Fruit fly (Drosophila melanogaster) whole organism, pupa: ENCODE results near the gene mys.

Experiments used
- CG10348 ChIP-seq: fragments of 200-800 bp; sonication (Bioruptor generic); IDR thresholded peaks from 2 replicates; pipeline ENCODE4 v1.3.6; 2022; ENCODE audit warnings: missing biosample characterization, missing genetic modification characterization
- CG12605 ChIP-seq: fragments of 200-800 bp; sonication (Bioruptor generic); IDR thresholded peaks from 2 replicates; pipeline ENCODE4 v1.3.6; 2022; ENCODE audit warnings: missing biosample characterization, missing genetic modification characterization
- CG13204 ChIP-seq: fragments of 200-800 bp; sonication (Bioruptor generic); optimal IDR thresholded peaks from 2 replicates; lab custom pipeline; 2018; ENCODE audit warnings: missing biosample characterization, mild to moderate bottlenecking, missing genetic modification characterization, moderate library complexity
- CG14655 ChIP-seq: fragments of 200-800 bp; sonication (Bioruptor generic); optimal IDR thresholded peaks from 3 replicates; lab custom pipeline; 2017; ENCODE audit warnings: mild to moderate bottlenecking, missing biosample characterization, missing genetic modification reagents, missing genetic modification characterization
- CG15710 ChIP-seq: fragments of 200-800 bp; sonication (Bioruptor generic); optimal IDR thresholded peaks from 2 replicates; lab custom pipeline; 2018; ENCODE audit warnings: missing biosample characterization, mild to moderate bottlenecking, missing genetic modification characterization, moderate library complexity
- CG17806 ChIP-seq: fragments of 200-800 bp; sonication (Bioruptor generic); optimal IDR thresholded peaks from 2 replicates; lab custom pipeline; 2018; ENCODE audit warnings: missing biosample characterization, mild to moderate bottlenecking, missing genetic modification characterization, moderate library complexity
- CG32121 ChIP-seq: fragments of 200-800 bp; sonication (Bioruptor generic); IDR thresholded peaks from 2 replicates; pipeline ENCODE4 v1.3.6; 2022; ENCODE audit warnings: missing biosample characterization, missing genetic modification characterization
- CG34367 ChIP-seq: fragments of 200-800 bp; sonication (Bioruptor generic); optimal IDR thresholded peaks from 2 replicates; lab custom pipeline; 2018; ENCODE audit warnings: missing biosample characterization, mild to moderate bottlenecking, missing genetic modification characterization
- CG4496 ChIP-seq: fragments of 200-800 bp; sonication (Bioruptor generic); IDR thresholded peaks from 3 replicates; pipeline ENCODE4 v1.3.6; 2022; ENCODE audit warnings: missing biosample characterization, missing genetic modification characterization
- CG8159 ChIP-seq: fragments of 200-800 bp; sonication (Bioruptor generic); optimal IDR thresholded peaks from 3 replicates; lab custom pipeline; 2018; ENCODE audit warnings: missing biosample characterization, mild to moderate bottlenecking, missing genetic modification characterization, moderate library complexity
- CG8301 ChIP-seq: fragments of 200-800 bp; sonication (Bioruptor generic); optimal IDR thresholded peaks from 2 replicates; lab custom pipeline; 2018; ENCODE audit warnings: missing biosample characterization, mild to moderate bottlenecking, missing genetic modification characterization
- CG9948 ChIP-seq: fragments of 200-800 bp; sonication (Bioruptor generic); optimal IDR thresholded peaks from 2 replicates; lab custom pipeline; 2018; ENCODE audit warnings: missing biosample characterization, mild to moderate bottlenecking, missing genetic modification characterization, moderate library complexity
- D1 ChIP-seq: fragments of 200-800 bp; sonication (Bioruptor generic); optimal IDR thresholded peaks from 2 replicates; lab custom pipeline; 2018; ENCODE audit warnings: missing biosample characterization, mild to moderate bottlenecking, missing genetic modification characterization, moderate library complexity
- EcR ChIP-seq: fragments of 200-800 bp; sonication (Bioruptor generic); optimal IDR thresholded peaks from 3 replicates; lab custom pipeline; 2019; ENCODE audit warnings: missing biosample characterization, missing genetic modification characterization, mild to moderate bottlenecking, moderate library complexity, missing genetic modification reagents
- Ets98B ChIP-seq: fragments of 200-800 bp; sonication (Bioruptor generic); IDR thresholded peaks from 2 replicates; pipeline ENCODE4 v1.3.6; 2022; ENCODE audit warnings: missing biosample characterization, missing genetic modification characterization
- Pif1A ChIP-seq: fragments of 200-800 bp; sonication (Bioruptor generic); optimal IDR thresholded peaks from 3 replicates; lab custom pipeline; 2016; ENCODE audit warnings: missing biosample characterization, missing genetic modification characterization
- Pif1B ChIP-seq: fragments of 200-800 bp; sonication (Bioruptor generic); optimal IDR thresholded peaks from 3 replicates; lab custom pipeline; 2016; ENCODE audit warnings: missing biosample characterization, missing genetic modification characterization
- Snoo ChIP-seq: fragments of 200-800 bp; sonication (Bioruptor generic); optimal IDR thresholded peaks from 3 replicates; lab custom pipeline; 2017; ENCODE audit warnings: missing biosample characterization, mild to moderate bottlenecking, missing genetic modification characterization, inconsistent platforms
- fd96Ca ChIP-seq: fragments of 200-800 bp; sonication (Bioruptor generic); IDR thresholded peaks from 3 replicates; pipeline ENCODE4 v1.3.6; 2022; ENCODE audit warnings: missing biosample characterization, missing genetic modification characterization
- gl ChIP-seq: fragments of 200-800 bp; sonication (Bioruptor generic); optimal IDR thresholded peaks from 2 replicates; lab custom pipeline; 2018; ENCODE audit warnings: missing biosample characterization, mild to moderate bottlenecking, missing genetic modification characterization
- rn ChIP-seq: fragments of 200-800 bp; sonication (Bioruptor generic); IDR thresholded peaks from 2 replicates; pipeline ENCODE4 v1.3.6; 2022; ENCODE audit warnings: missing biosample characterization, missing genetic modification characterization

The mys gene

DNA sequence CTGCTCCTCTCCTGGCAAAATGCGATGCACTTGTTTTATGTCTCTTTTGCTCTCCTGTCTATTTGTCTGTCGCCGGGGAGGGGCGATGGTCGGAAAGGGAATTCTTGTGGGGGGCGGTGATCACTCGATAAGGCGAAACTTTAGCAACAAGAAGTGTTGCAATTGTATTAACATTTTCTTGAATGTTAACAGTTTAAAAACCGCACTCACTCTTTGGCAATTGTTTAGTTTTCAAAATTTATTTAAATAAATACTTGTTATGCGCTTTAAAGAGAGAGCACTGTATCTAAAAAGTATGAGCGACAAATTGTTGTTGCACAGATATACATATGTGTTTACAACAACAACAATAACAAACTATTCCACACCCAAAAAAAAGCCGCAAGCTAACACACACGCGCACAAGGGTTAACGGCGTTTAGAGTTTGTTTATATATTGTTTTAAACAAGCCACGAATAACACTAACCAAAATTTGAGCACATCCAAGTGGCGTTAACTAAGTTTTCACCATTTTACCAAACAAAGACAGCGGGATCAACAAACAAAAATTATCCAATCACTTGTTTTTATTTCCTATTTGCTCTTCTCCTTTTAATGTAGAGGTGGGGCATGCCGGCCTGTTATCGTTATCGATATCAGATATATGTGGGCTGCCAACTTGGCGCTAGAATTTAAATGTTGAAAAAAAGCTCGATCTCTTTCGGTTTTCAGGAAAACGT, 40.2 kb downstream of the mys start, which contains the start of gene CG2258:
Gene CG2258 (minus strand): TSS at position 617 of the 720 bp plus-strand sequence.
- TF ChIP-seq Pif1A (peak; percentile 88), D1 (tag; lab: Kevin White, UChicago) (peak; percentile 37), Ets98B (GFP tag; lab: Robert Waterston, UW) (peak; percentile 97), CG13204 (GFP tag; lab: Kevin White, UChicago) (peak; percentile 73), rn (peak; percentile 91), CG15710 (tag; lab: Kevin White, UChicago) (peak; percentile 91), CG12605 (GFP tag; lab: Robert Waterston, UW) (peak; percentile 96), CG34367 (tag; lab: Kevin White, UChicago) (peak; percentile 87), Pif1B (GFP tag; lab: Kevin White, UChicago) (peak; percentile 91), CG32121 (GFP tag; lab: Robert Waterston, UW) (peak; percentile 97), CG8159 (peak; percentile 88), CG8301 (tag; lab: Kevin White, UChicago) (peak; percentile 91), CG9948 (peak; percentile 88), gl (tag; lab: Kevin White, UChicago) (peak; percentile 70), EcR (GFP tag; lab: Kevin White, UChicago) (no peak), CG10348 (GFP tag; lab: Robert Waterston, UW) (peak; percentile 73; the same call in 1 of the 2 replicates), CG4496 (peak; percentile 98), CG14655 (peak; percentile 93), CG17806 (tag; lab: Kevin White, UChicago) (peak; percentile 89), fd96Ca (GFP tag; lab: Robert Waterston, UW) (peak; percentile 96), Snoo (tag; lab: Kevin White, UChicago) (peak; percentile 40)

DNA sequence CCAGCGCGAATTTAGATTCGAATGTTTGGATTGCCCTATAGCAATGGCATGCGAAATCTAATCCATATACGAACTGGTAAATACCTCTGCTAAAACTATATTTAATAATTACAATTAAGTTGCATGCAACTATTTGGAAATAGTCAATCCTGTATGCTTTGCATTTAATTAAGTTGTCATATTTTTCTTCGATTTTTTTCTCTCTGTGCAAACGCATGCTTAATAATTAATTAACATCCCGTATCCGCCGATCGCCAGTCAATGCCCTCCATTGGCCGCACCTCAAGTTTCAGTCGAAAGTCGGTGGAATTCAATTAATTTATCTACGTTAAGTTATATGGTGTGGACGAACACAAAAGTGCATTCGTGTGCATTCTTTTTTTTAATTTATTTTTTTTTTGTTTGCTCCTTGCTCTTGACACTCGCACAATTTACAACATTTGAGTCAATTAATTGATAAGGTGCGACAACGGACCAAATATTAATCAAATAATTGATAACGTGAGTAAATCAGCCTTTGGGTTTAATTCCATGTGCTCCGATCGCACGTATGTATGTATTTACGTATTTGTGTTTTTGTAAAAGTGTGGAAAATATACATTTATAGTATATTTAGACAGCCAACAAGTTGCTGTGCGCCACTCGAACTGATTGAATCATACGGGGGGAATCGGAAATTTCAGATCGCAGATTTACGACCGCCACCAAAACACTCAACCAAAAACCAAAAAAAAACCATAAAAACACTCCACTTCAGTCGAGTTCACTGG, 45.0 kb downstream of the mys start:
- TF ChIP-seq gl (tag; lab: Kevin White, UChicago) (no peak), Pif1A (no peak), Snoo (tag; lab: Kevin White, UChicago) (no peak), EcR (GFP tag; lab: Kevin White, UChicago) (no peak), CG4496 (no peak), CG9948 (no peak), CG14655 (no peak), Ets98B (GFP tag; lab: Robert Waterston, UW) (no peak), CG8301 (tag; lab: Kevin White, UChicago) (no peak), fd96Ca (GFP tag; lab: Robert Waterston, UW) (no peak), CG12605 (GFP tag; lab: Robert Waterston, UW) (no peak), CG15710 (tag; lab: Kevin White, UChicago) (no peak), rn (no peak), CG13204 (GFP tag; lab: Kevin White, UChicago) (no peak), CG10348 (GFP tag; lab: Robert Waterston, UW) (no peak), CG8159 (no peak)

DNA sequence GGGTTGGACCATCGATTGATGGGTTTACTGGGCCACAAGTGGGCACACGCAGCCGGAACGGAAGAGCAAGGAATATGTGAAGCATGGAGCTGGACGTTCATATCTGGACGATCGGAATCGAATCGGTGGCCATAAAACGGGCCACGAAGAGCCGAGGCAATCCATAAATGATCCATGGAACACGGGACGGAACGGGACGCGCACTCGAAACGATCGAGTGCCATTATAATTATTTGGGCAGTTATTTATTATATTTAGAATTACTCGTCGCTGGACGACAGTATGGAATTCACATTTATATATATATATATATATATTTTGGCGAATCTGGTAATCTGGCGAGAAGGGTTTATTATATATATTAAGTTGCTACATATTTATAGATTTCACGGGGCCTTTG, 46.5 kb downstream of the mys start:
- TF ChIP-seq CG14655, result no peak

DNA sequence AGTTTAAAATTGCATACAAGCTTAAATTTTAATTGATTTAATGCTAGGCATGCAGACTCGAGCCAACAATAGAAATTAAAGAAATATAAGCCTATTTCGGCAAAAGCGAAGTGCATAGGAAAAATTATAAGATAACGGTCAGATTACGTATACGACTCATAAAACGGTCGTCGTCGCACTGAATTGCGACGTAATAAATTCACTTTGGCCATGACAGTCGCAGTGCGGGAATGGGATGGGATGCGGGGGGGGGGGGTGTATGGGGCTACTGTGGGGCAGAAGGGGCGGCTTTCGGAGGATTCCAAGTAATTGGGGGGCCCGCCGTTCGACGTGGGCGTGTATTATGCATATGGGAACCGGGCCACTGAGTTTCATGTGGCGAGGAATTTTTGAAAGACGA, 49.5 kb downstream of the mys start:
- TF ChIP-seq CG9948, result no peak
- no peak for TF ChIP-seq EcR (GFP tag; lab: Kevin White, UChicago)
- no peak for TF ChIP-seq CG34367 (tag; lab: Kevin White, UChicago)
- no peak for TF ChIP-seq CG10348 (GFP tag; lab: Robert Waterston, UW)
- no peak for TF ChIP-seq Pif1A
- TF ChIP-seq D1 (tag; lab: Kevin White, UChicago), result no peak
- no peak for TF ChIP-seq rn
- TF ChIP-seq CG12605 (GFP tag; lab: Robert Waterston, UW), result no peak
- no peak for TF ChIP-seq fd96Ca (GFP tag; lab: Robert Waterston, UW)
- no peak for TF ChIP-seq CG8301 (tag; lab: Kevin White, UChicago)
- no peak for TF ChIP-seq CG17806 (tag; lab: Kevin White, UChicago)
- TF ChIP-seq CG4496, result no peak
- no peak for TF ChIP-seq CG15710 (tag; lab: Kevin White, UChicago)
- no peak for TF ChIP-seq CG32121 (GFP tag; lab: Robert Waterston, UW)
- TF ChIP-seq gl (tag; lab: Kevin White, UChicago), result no peak
- no peak for TF ChIP-seq CG8159
- TF ChIP-seq CG13204 (GFP tag; lab: Kevin White, UChicago), result no peak
- TF ChIP-seq Pif1B (GFP tag; lab: Kevin White, UChicago), result no peak
- no peak for TF ChIP-seq Snoo (tag; lab: Kevin White, UChicago)
- no peak for TF ChIP-seq Ets98B (GFP tag; lab: Robert Waterston, UW)

DNA sequence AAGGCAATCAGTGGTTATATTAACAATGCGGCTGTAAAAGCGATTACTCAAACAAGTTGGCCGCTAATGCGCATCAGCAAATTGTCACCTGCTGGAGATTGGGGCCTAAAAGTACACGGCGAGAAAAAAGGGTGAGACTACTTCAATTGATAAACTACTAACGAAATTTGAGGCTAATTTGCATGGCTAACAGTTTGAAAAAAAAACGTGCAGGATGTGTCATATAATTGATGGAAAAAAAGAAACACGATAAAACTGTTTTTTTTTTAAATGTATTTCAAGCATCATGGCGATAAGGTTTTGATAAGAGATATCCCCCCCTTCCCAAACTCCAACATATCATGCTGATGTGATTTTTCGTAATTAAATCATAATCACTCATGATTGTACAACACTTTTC, 51.3 kb downstream of the mys start:
- TF ChIP-seq Pif1A (no peak), fd96Ca (GFP tag; lab: Robert Waterston, UW) (0 out of 3 replicates have a peak, but pooled peaks have one; percentile 14), D1 (tag; lab: Kevin White, UChicago) (no peak)
